Fruit fly (Drosophila melanogaster): ENCODE data around the gene Cbp80.
A peak's percentile ranks its signal among the peaks of the same experiment; 100 is the strongest.

The Cbp80 gene

dm6 chrX:4702118-4702517, 52.3 kb downstream of the Cbp80 start, which contains the start of gene Pdha:
TSS of gene Pdha (plus strand) at chrX:4702284.
- TF ChIP-seq CG13287 (GFP tag; IDR thresholded peaks at IDR 0.05; ENCODE audit: partially characterized antibody) (peak; percentile 7; the same call in 1 of the 2 replicates), CG9797 (GFP tag; optimal IDR thresholded peaks at IDR 0.05) (peak; percentile 45), CG17361 (GFP tag; IDR thresholded peaks at IDR 0.05) (0 out of 3 replicates have a peak, but pooled peaks have one; percentile 9), Mad (GFP tag; optimal IDR thresholded peaks at IDR 0.05) (no peak), CG12659 (GFP tag; optimal IDR thresholded peaks at IDR 0.05) (peak; percentile 18), BEAF-32 (GFP tag; optimal IDR thresholded peaks at IDR 0.05) (peak; percentile 22), Dp (GFP tag; optimal IDR thresholded peaks at IDR 0.05) (peak; percentile 3), cg (GFP tag; optimal IDR thresholded peaks at IDR 0.05) (no peak), E2f2 (GFP tag; IDR thresholded peaks at IDR 0.05) (0 out of 2 replicates have a peak, but pooled peaks have one; percentile 16), CG11398 (GFP tag; optimal IDR thresholded peaks at IDR 0.05) (no peak), Med (GFP tag) (peak; percentile 26), CG15479 (GFP tag; optimal IDR thresholded peaks at IDR 0.05) (peak; percentile 24), pzg (GFP tag; optimal IDR thresholded peaks at IDR 0.05) (peak; percentile 47), gfzf (GFP tag; optimal IDR thresholded peaks at IDR 0.05) (peak; percentile 76), sug (tag; optimal IDR thresholded peaks at IDR 0.05) (peak; percentile 1), Pdp1 (GFP tag; optimal IDR thresholded peaks at IDR 0.05) (peak in 1 of 2 experiments; percentile 97), CG34422 (GFP tag; IDR thresholded peaks at IDR 0.05) (peak; percentile 8; the same call in 1 of the 3 replicates), row (GFP tag; IDR thresholded peaks at IDR 0.05) (no peak), MESR4 (GFP tag; optimal IDR thresholded peaks at IDR 0.05) (peak; percentile 46), stwl (tag; optimal IDR thresholded peaks at IDR 0.05) (peak; percentile 46), Vsx1 (GFP tag; optimal IDR thresholded peaks at IDR 0.05) (peak; percentile 68), HmgZ (tag; optimal IDR thresholded peaks at IDR 0.05) (peak; percentile 18), Six4 (GFP tag; optimal IDR thresholded peaks at IDR 0.05) (no peak), Hey (tag; optimal IDR thresholded peaks at IDR 0.05) (no peak), exex (tag; optimal IDR thresholded peaks at IDR 0.05) (peak; percentile 13), slbo (GFP tag; IDR thresholded peaks at IDR 0.05) (peak; percentile 21; the same call in 1 of the 2 replicates)

dm6 chrX:4702804-4703414, 53.1 kb downstream of the Cbp80 start:
- peak; percentile 31; the same call in 1 of the 2 replicates for TF ChIP-seq crol (GFP tag; IDR thresholded peaks at IDR 0.05)
- peak; percentile 66 for TF ChIP-seq Med (GFP tag)
- TF ChIP-seq CG1832 (GFP tag; optimal IDR thresholded peaks at IDR 0.05): no peak
- no peak for TF ChIP-seq Six4 (GFP tag; optimal IDR thresholded peaks at IDR 0.05)
- TF ChIP-seq CG17912 (GFP tag; optimal IDR thresholded peaks at IDR 0.05): peak; percentile 15
- TF ChIP-seq wor (GFP tag; IDR thresholded peaks at IDR 0.05): no peak
- TF ChIP-seq chinmo (GFP tag; IDR thresholded peaks at IDR 0.05; ENCODE audit: partially characterized antibody): 0 out of 4 replicates have a peak, but pooled peaks have one; percentile 41
- 0 out of 2 replicates have a peak, but pooled peaks have one; percentile 11 for TF ChIP-seq tna (GFP tag; IDR thresholded peaks at IDR 0.05; ENCODE audit: partially characterized antibody)
- TF ChIP-seq CG6791 (GFP tag; IDR thresholded peaks at IDR 0.05; ENCODE audit: partially characterized antibody): 0 out of 3 replicates have a peak, but pooled peaks have one; percentile 13
- TF ChIP-seq mirr (GFP tag; optimal IDR thresholded peaks at IDR 0.05): peak; percentile 1
- peak; percentile 25 for TF ChIP-seq Dp (GFP tag; optimal IDR thresholded peaks at IDR 0.05)
- TF ChIP-seq CG13894 (tag; optimal IDR thresholded peaks at IDR 0.05): peak; percentile 10
- peak; percentile 47 for TF ChIP-seq grn (GFP tag; optimal IDR thresholded peaks at IDR 0.05)
- peak; percentile 58 for TF ChIP-seq CG34376 (GFP tag; optimal IDR thresholded peaks at IDR 0.05)
- no peak for TF ChIP-seq odd (GFP tag; optimal IDR thresholded peaks at IDR 0.05)
- TF ChIP-seq CG11696 (GFP tag; IDR thresholded peaks at IDR 0.05): no peak
- peak; percentile 44 for TF ChIP-seq E2f2 (GFP tag; IDR thresholded peaks at IDR 0.05)
- peak; percentile 55 for TF ChIP-seq cg (GFP tag; optimal IDR thresholded peaks at IDR 0.05)
- no peak for TF ChIP-seq pum (GFP tag; optimal IDR thresholded peaks at IDR 0.05)
- TF ChIP-seq CG3995 (GFP tag; optimal IDR thresholded peaks at IDR 0.05): peak; percentile 66
- peak; percentile 95 for TF ChIP-seq CG2116 (GFP tag; optimal IDR thresholded peaks at IDR 0.05)
- TF ChIP-seq Trl (optimal IDR thresholded peaks at IDR 0.05): peak; percentile 31 to 57
- no peak for TF ChIP-seq Trl (GFP tag; optimal IDR thresholded peaks at IDR 0.05)
- TF ChIP-seq Lim3 (GFP tag; IDR thresholded peaks at IDR 0.05): no peak
- TF ChIP-seq seq (GFP tag; IDR thresholded peaks at IDR 0.05): 0 out of 2 replicates have a peak, but pooled peaks have one; percentile 20
- peak in 1 of 2 experiments; percentile 95 for TF ChIP-seq Pdp1 (GFP tag; optimal IDR thresholded peaks at IDR 0.05)
- no peak for TF ChIP-seq Jarid2 (GFP tag; optimal IDR thresholded peaks at IDR 0.05)
